Fruit fly (Drosophila melanogaster) whole organism, embryonic: ENCODE data around the gene CG6693.

ENCODE experiments used
- Awh ChIP-seq: fragments of 200-800 bp; sonication (Bioruptor generic); IDR thresholded peaks from 2 replicates; pipeline ENCODE4, ENCODE4 v1.3.6; 2022; ENCODE audit warnings: missing biosample characterization, missing genetic modification characterization
- B-H2 ChIP-seq: fragments of 200-800 bp; sonication (Bioruptor generic); optimal IDR thresholded peaks from 2 replicates; lab custom pipeline; 2018; ENCODE audit warnings: missing biosample characterization, mild to moderate bottlenecking, missing genetic modification characterization
- CG10543 ChIP-seq: fragments of 200-800 bp; sonication (Bioruptor generic); optimal IDR thresholded peaks from 3 replicates; lab custom pipeline; 2017; ENCODE audit warnings: missing biosample characterization, mild to moderate bottlenecking, missing genetic modification characterization, moderate library complexity
- CG10959 ChIP-seq: fragments of 200-800 bp; sonication (Bioruptor generic); IDR thresholded peaks from 2 replicates; pipeline ENCODE4 v1.3.6; 2022; ENCODE audit warnings: missing biosample characterization, missing genetic modification characterization
- CG11093 ChIP-seq: fragments of 200-800 bp; sonication (Bioruptor generic); IDR thresholded peaks from 3 replicates; pipeline ENCODE4 v1.3.6; 2022; ENCODE audit warnings: missing biosample characterization, missing genetic modification characterization
- CG12942 ChIP-seq: fragments of 200-800 bp; sonication (Bioruptor generic); optimal IDR thresholded peaks from 3 replicates; lab custom pipeline; 2016; ENCODE audit warnings: missing biosample characterization, missing genetic modification characterization
- CG14667 ChIP-seq: fragments of 200-800 bp; sonication (Bioruptor generic); IDR thresholded peaks from 2 replicates; pipeline ENCODE4 v1.3.6; 2022; ENCODE audit warnings: missing biosample characterization, missing genetic modification characterization
- CG15011 ChIP-seq: fragments of 200-800 bp; sonication (Bioruptor generic); optimal IDR thresholded peaks from 3 replicates; lab custom pipeline; 2018; ENCODE audit warnings: missing biosample characterization, mild to moderate bottlenecking, missing genetic modification characterization
- CG15269 ChIP-seq: fragments of 200-800 bp; sonication (Bioruptor generic); optimal IDR thresholded peaks from 2 replicates; lab custom pipeline; 2018; ENCODE audit warnings: missing biosample characterization, mild to moderate bottlenecking, missing genetic modification characterization, moderate library complexity
- CG17361 ChIP-seq: fragments of 200-800 bp; sonication (Bioruptor generic); IDR thresholded peaks from 3 replicates; pipeline ENCODE4 v1.3.6; 2022; ENCODE audit warnings: missing biosample characterization, missing genetic modification characterization
- CG17829 ChIP-seq: fragments of 200-800 bp; optimal IDR thresholded peaks from 2 replicates; lab custom pipeline; 2019; ENCODE audit warnings: missing biosample characterization, mild to moderate bottlenecking, missing genetic modification characterization, moderate library complexity
- CG18262 ChIP-seq: fragments of 200-800 bp; optimal IDR thresholded peaks from 3 replicates; lab custom pipeline; 2019; ENCODE audit warnings: missing biosample characterization, mild to moderate bottlenecking, missing genetic modification characterization, moderate library complexity
- CG2712 ChIP-seq: fragments of 200-800 bp; optimal IDR thresholded peaks from 3 replicates; lab custom pipeline; 2019; ENCODE audit warnings: missing biosample characterization, mild to moderate bottlenecking, missing genetic modification characterization, moderate library complexity
- CG3838 ChIP-seq: fragments of 200-800 bp; sonication (Bioruptor generic); optimal IDR thresholded peaks from 3 replicates; lab custom pipeline; 2016; ENCODE audit warnings: missing biosample characterization, missing genetic modification characterization
- CG42726 ChIP-seq: fragments of 200-800 bp; sonication (Bioruptor generic); IDR thresholded peaks from 2 replicates; pipeline ENCODE4 v1.3.6; 2022; ENCODE audit warnings: missing biosample characterization, missing genetic modification characterization; ENCODE audit not compliant: partially characterized antibody
- CG4282 ChIP-seq: fragments of 200-800 bp; sonication (Bioruptor generic); optimal IDR thresholded peaks from 2 replicates; lab custom pipeline; 2016; ENCODE audit warnings: missing biosample characterization, missing genetic modification characterization
- CG6254 ChIP-seq: fragments of 200-800 bp; sonication (Bioruptor generic); optimal IDR thresholded peaks from 3 replicates; lab custom pipeline; 2017; ENCODE audit warnings: mild to moderate bottlenecking, missing biosample characterization, missing genetic modification reagents, missing genetic modification characterization
- CG6683 ChIP-seq: fragments of 200-800 bp; sonication (Bioruptor generic); optimal IDR thresholded peaks from 2 replicates; lab custom pipeline; 2017; ENCODE audit warnings: missing biosample characterization, mild to moderate bottlenecking, missing genetic modification characterization, missing genetic modification reagents
- CG7928 ChIP-seq: fragments of 200-800 bp; sonication (Bioruptor generic); optimal IDR thresholded peaks from 2 replicates; lab custom pipeline; 2017; ENCODE audit warnings: missing biosample characterization, mild to moderate bottlenecking, missing genetic modification characterization
- CG7987 ChIP-seq: fragments of 200-800 bp; sonication (Bioruptor generic); optimal IDR thresholded peaks from 2 replicates; lab custom pipeline; 2018; ENCODE audit warnings: missing biosample characterization, mild to moderate bottlenecking, missing genetic modification characterization, moderate library complexity
- CG8765 ChIP-seq: fragments of 200-800 bp; sonication (Bioruptor generic); IDR thresholded peaks from 2 replicates; pipeline ENCODE4 v1.3.6; 2022; ENCODE audit warnings: missing biosample characterization, missing genetic modification characterization
- CG8924 ChIP-seq: fragments of 200-800 bp; optimal IDR thresholded peaks from 3 replicates; lab custom pipeline; 2019; ENCODE audit warnings: missing biosample characterization, mild to moderate bottlenecking, missing genetic modification characterization, moderate library complexity
- CG9215 ChIP-seq: fragments of 200-800 bp; sonication (Bioruptor generic); IDR thresholded peaks from 2 replicates; pipeline ENCODE4 v1.3.6; 2022; ENCODE audit warnings: missing biosample characterization, missing genetic modification characterization
- Dfd ChIP-seq, 2 experiments: fragments of >200 bp; optimal IDR thresholded peaks; 2 replicates each; lab custom pipeline; 2017; ENCODE audit warnings: missing biosample characterization in 2 of 2, missing genetic modification characterization in 2 of 2
- Dip3 ChIP-seq: fragments of 200-800 bp; sonication (Bioruptor generic); optimal IDR thresholded peaks from 3 replicates; lab custom pipeline; 2016; ENCODE audit warnings: missing biosample characterization, missing genetic modification characterization
- Doc2 ChIP-seq: fragments of 200-800 bp; sonication (Bioruptor generic); IDR thresholded peaks from 2 replicates; pipeline ENCODE4 v1.3.6; 2022; ENCODE audit warnings: missing biosample characterization, missing genetic modification characterization
- E2f2 ChIP-seq: fragments of 200-800 bp; sonication (Bioruptor generic); IDR thresholded peaks from 2 replicates; pipeline ENCODE4 v1.3.6; 2022; ENCODE audit warnings: missing biosample characterization, missing genetic modification characterization
- H15 ChIP-seq: fragments of 200-800 bp; sonication (Bioruptor generic); IDR thresholded peaks from 3 replicates; pipeline ENCODE4 v1.3.6; 2022; ENCODE audit warnings: missing biosample characterization, missing genetic modification characterization
- Hr39 ChIP-seq: fragments of >200 bp; optimal IDR thresholded peaks from 2 replicates; lab custom pipeline; 2017
- Oaz ChIP-seq: fragments of 200-800 bp; sonication (Bioruptor generic); IDR thresholded peaks from 2 replicates; pipeline ENCODE4 v1.3.6; 2022; ENCODE audit warnings: missing biosample characterization, missing genetic modification characterization
- Opbp ChIP-seq: fragments of 200-800 bp; sonication (Bioruptor generic); IDR thresholded peaks from 3 replicates; pipeline ENCODE4 v1.3.6; 2022; ENCODE audit warnings: missing biosample characterization, missing genetic modification characterization; ENCODE audit not compliant: partially characterized antibody
- Side ChIP-seq: fragments of 200-800 bp; sonication (Bioruptor generic); optimal IDR thresholded peaks from 2 replicates; lab custom pipeline; 2016; ENCODE audit warnings: missing biosample characterization, missing genetic modification characterization
- TFAM ChIP-seq: fragments of 200-800 bp; sonication (Bioruptor generic); optimal IDR thresholded peaks from 2 replicates; lab custom pipeline; 2017; ENCODE audit warnings: missing biosample characterization, missing genetic modification characterization, inconsistent platforms
- amos ChIP-seq: fragments of 200-800 bp; sonication (Bioruptor generic); IDR thresholded peaks from 2 replicates; pipeline ENCODE4 v1.3.6; 2022; ENCODE audit warnings: missing biosample characterization, missing genetic modification characterization; ENCODE audit not compliant: partially characterized antibody
- ase ChIP-seq: fragments of 200-800 bp; sonication (Bioruptor generic); IDR thresholded peaks from 3 replicates; pipeline ENCODE4 v1.3.6; 2022; ENCODE audit warnings: missing biosample characterization, missing genetic modification characterization
- ash1 ChIP-seq: fragments of 200-800 bp; sonication (Bioruptor generic); optimal IDR thresholded peaks from 2 replicates; lab custom pipeline; 2018; ENCODE audit warnings: missing biosample characterization, mild to moderate bottlenecking, missing genetic modification characterization
- bigmax ChIP-seq: fragments of 200-800 bp; sonication (Bioruptor generic); optimal IDR thresholded peaks from 2 replicates; lab custom pipeline; 2018; ENCODE audit warnings: missing biosample characterization, mild to moderate bottlenecking, missing genetic modification characterization
- cas ChIP-seq: fragments of 200-800 bp; sonication (Bioruptor generic); IDR thresholded peaks from 2 replicates; pipeline ENCODE4 v1.3.6; 2022; ENCODE audit warnings: missing biosample characterization, missing genetic modification characterization
- chif ChIP-seq, 2 experiments: fragments of 200-800 bp; sonication (Bioruptor generic); optimal IDR thresholded peaks; 3 replicates each; lab custom pipeline; 2016; ENCODE audit warnings: missing biosample characterization in 2 of 2, missing genetic modification characterization in 2 of 2
- dmrt99B ChIP-seq: fragments of 200-800 bp; sonication (Bioruptor generic); optimal IDR thresholded peaks from 2 replicates; lab custom pipeline; 2018; ENCODE audit warnings: missing biosample characterization, mild to moderate bottlenecking, missing genetic modification characterization, moderate library complexity
- esg ChIP-seq: fragments of 200-800 bp; sonication (Bioruptor generic); conservative IDR thresholded peaks from 2 replicates; pipeline ENCODE4 v1.3.6; 2022; ENCODE audit warnings: missing biosample characterization, missing genetic modification characterization
- exex ChIP-seq: fragments of 200-800 bp; sonication (Bioruptor generic); optimal IDR thresholded peaks from 4 replicates; lab custom pipeline; 2018; ENCODE audit warnings: missing biosample characterization, mild to moderate bottlenecking, missing genetic modification characterization, moderate library complexity
- gcm2 ChIP-seq: fragments of 200-800 bp; sonication (Bioruptor generic); optimal IDR thresholded peaks from 2 replicates; lab custom pipeline; 2016; ENCODE audit warnings: missing biosample characterization, missing genetic modification characterization
- hkb ChIP-seq, 2 experiments: fragments of 200-800 bp in 1 of 2; fragments of >200 bp in 1 of 2; sonication (Bioruptor generic) in 1 of 2; IDR thresholded peaks in 1 of 2; optimal IDR thresholded peaks in 1 of 2; 2 replicates each; pipeline versions ENCODE4 v1.3.6 to Lab custom; 2017 to 2022; ENCODE audit warnings: missing biosample characterization in 1 of 2, missing genetic modification characterization in 1 of 2
- insv ChIP-seq, 2 experiments: fragments of 200-800 bp; sonication (Bioruptor generic); optimal IDR thresholded peaks; 3 replicates each; lab custom pipeline; 2016 to 2018; ENCODE audit warnings: missing biosample characterization in 2 of 2, missing genetic modification characterization in 2 of 2
- kay ChIP-seq: fragments of 200-800 bp; sonication (Bioruptor generic); optimal IDR thresholded peaks from 2 replicates; lab custom pipeline; 2016; ENCODE audit warnings: missing biosample characterization, missing genetic modification characterization
- org-1 ChIP-seq: fragments of 200-800 bp; sonication (Bioruptor generic); optimal IDR thresholded peaks from 2 replicates; lab custom pipeline; 2017; ENCODE audit warnings: missing biosample characterization, missing genetic modification characterization
- sisA ChIP-seq: fragments of 200-800 bp; sonication (Bioruptor generic); IDR thresholded peaks from 2 replicates; pipeline ENCODE4 v1.3.6; 2022; ENCODE audit warnings: missing biosample characterization, missing genetic modification characterization
- slp2 ChIP-seq: fragments of 200-800 bp; sonication (Bioruptor generic); optimal IDR thresholded peaks from 2 replicates; lab custom pipeline; 2016; ENCODE audit warnings: missing biosample characterization, missing genetic modification characterization
- vvl ChIP-seq: fragments of 200-800 bp; sonication (Bioruptor generic); IDR thresholded peaks from 2 replicates; pipeline ENCODE4 v1.3.6; 2022; ENCODE audit warnings: missing biosample characterization, missing genetic modification characterization
- zen ChIP-seq: fragments of 200-800 bp; sonication (Bioruptor generic); optimal IDR thresholded peaks from 3 replicates; lab custom pipeline; 2018; ENCODE audit warnings: missing biosample characterization, mild to moderate bottlenecking, missing genetic modification characterization, moderate library complexity

Gene CG6693

dm6 chr3R:11200885-11201421, 20.5 kb downstream of the CG6693 start (continued):
- no peak for TF ChIP-seq CG10959 (GFP tag; lab: Robert Waterston, UW)
- peak; percentile 76 for TF ChIP-seq CG15269
- TF ChIP-seq ase (GFP tag; lab: Robert Waterston, UW) = no peak
- no peak for TF ChIP-seq Doc2 (GFP tag; lab: Robert Waterston, UW)
- TF ChIP-seq exex (tag; lab: Kevin White, UChicago) = peak; percentile 65
- peak; percentile 53 for TF ChIP-seq kay (GFP tag; lab: Kevin White, UChicago)
- TF ChIP-seq Dip3 = peak; percentile 39
- no peak for TF ChIP-seq Dfd (GFP tag; optimal IDR thresholded peaks at IDR 0.05; lab: Kevin White, UChicago)
- peak; percentile 41; the same call in 1 of the 2 replicates for TF ChIP-seq CG9215
- no peak for TF ChIP-seq hkb (optimal IDR thresholded peaks at IDR 0.05; lab: Kevin White, UChicago)
- peak; percentile 60; the same call in 1 of the 2 replicates for TF ChIP-seq hkb (GFP tag; IDR thresholded peaks at IDR 0.05; lab: Robert Waterston, UW)
- peak; percentile 68 for TF ChIP-seq vvl (GFP tag; lab: Robert Waterston, UW)
- no peak for TF ChIP-seq CG42726 (GFP tag; lab: Robert Waterston, UW)
- no peak for TF ChIP-seq org-1
- no peak for TF ChIP-seq chif (GFP tag; optimal IDR thresholded peaks at IDR 0.05; lab: Kevin White, UChicago)
- no peak for TF ChIP-seq CG17829 (tag; lab: Kevin White, UChicago)
- TF ChIP-seq CG7928 (GFP tag; lab: Kevin White, UChicago) = no peak
- no peak for TF ChIP-seq CG11093 (GFP tag; lab: Robert Waterston, UW)
- no peak for TF ChIP-seq insv (GFP tag; optimal IDR thresholded peaks at IDR 0.05; lab: Kevin White, UChicago)
- no peak for TF ChIP-seq CG10543 (GFP tag; lab: Kevin White, UChicago)
- TF ChIP-seq CG6683 (GFP tag; lab: Kevin White, UChicago) = no peak
- TF ChIP-seq Opbp (GFP tag; lab: Robert Waterston, UW) = no peak
- TF ChIP-seq CG12942 (GFP tag; lab: Kevin White, UChicago) = peak; percentile 38
- TF ChIP-seq CG6254 = no peak
- TF ChIP-seq sisA (GFP tag; lab: Robert Waterston, UW) = peak; percentile 55
- no peak for TF ChIP-seq ash1 (GFP tag; lab: Kevin White, UChicago)
- TF ChIP-seq CG15011 (GFP tag; lab: Kevin White, UChicago) = peak; percentile 7
- TF ChIP-seq Side (GFP tag; lab: Kevin White, UChicago) = no peak
- peak; percentile 50 for TF ChIP-seq CG18262 (tag; lab: Kevin White, UChicago)
- no peak for TF ChIP-seq CG7987 (GFP tag; lab: Kevin White, UChicago)
- peak; percentile 19; the same call in 1 of the 2 replicates for TF ChIP-seq E2f2 (GFP tag; lab: Robert Waterston, UW)
- TF ChIP-seq amos = no peak
- no peak for TF ChIP-seq bigmax (GFP tag; lab: Kevin White, UChicago)
- TF ChIP-seq H15 (GFP tag; lab: Robert Waterston, UW) = peak; percentile 55; the same call in 2 of the 3 replicates
- TF ChIP-seq CG4282 (GFP tag; lab: Kevin White, UChicago) = no peak
- TF ChIP-seq slp2 = no peak
- no peak for TF ChIP-seq CG3838
- peak; percentile 61 for TF ChIP-seq dmrt99B (tag; lab: Kevin White, UChicago)
- TF ChIP-seq B-H2 (GFP tag; lab: Kevin White, UChicago) = no peak
- TF ChIP-seq Hr39 (lab: Kevin White, UChicago) = no peak
- TF ChIP-seq gcm2 (GFP tag; lab: Kevin White, UChicago) = no peak
- peak; percentile 51 for TF ChIP-seq CG2712 (tag; lab: Kevin White, UChicago)
- TF ChIP-seq Oaz (GFP tag; lab: Robert Waterston, UW) = no peak
- TF ChIP-seq TFAM (GFP tag; lab: Kevin White, UChicago) = no peak
- no peak for TF ChIP-seq CG8765 (GFP tag; lab: Robert Waterston, UW)
- TF ChIP-seq CG17361 = no peak; the same call in 2 of the 3 replicates
- no peak for TF ChIP-seq CG14667
- TF ChIP-seq Awh (GFP tag; lab: Robert Waterston, UW) = no peak
- TF ChIP-seq zen (tag; lab: Kevin White, UChicago) = no peak
- no peak for TF ChIP-seq cas (GFP tag; lab: Robert Waterston, UW)
- TF ChIP-seq CG8924 (tag; lab: Kevin White, UChicago) = peak; percentile 58
- peak; percentile 62 for TF ChIP-seq esg (GFP tag; lab: Robert Waterston, UW)
